Worm (Caenorhabditis elegans): ENCODE results near the gene hex-1.

- TF ChIP-seq unc-39 (tag; optimal IDR thresholded peaks at IDR 0.05) (no peak), pha-4 (tag; optimal IDR thresholded peaks at IDR 0.05) (no peak), nhr-237 (tag; optimal IDR thresholded peaks at IDR 0.05) (no peak), sptf-1 (tag; optimal IDR thresholded peaks at IDR 0.05) (no peak), blmp-1 (tag; optimal IDR thresholded peaks at IDR 0.05) (no peak), ztf-11 (tag; optimal IDR thresholded peaks at IDR 0.05) (no peak), nhr-12 (tag; optimal IDR thresholded peaks at IDR 0.05) (no peak), nhr-76 (tag; optimal IDR thresholded peaks at IDR 0.05) (no peak), flh-1 (GFP tag; optimal IDR thresholded peaks at IDR 0.05) (no peak), lsy-2 (tag; optimal IDR thresholded peaks at IDR 0.05) (no peak), mls-2 (tag; optimal IDR thresholded peaks at IDR 0.05) (no peak), elt-3 (tag; optimal IDR thresholded peaks at IDR 0.05) (no peak)
Measured at ce11 chrX:2241147-2241798, 20.3 kb downstream of the hex-1 start.
